Fruit fly (Drosophila melanogaster): Measurements from ENCODE around the gene CG32576.
A peak's percentile ranks its signal among the peaks of the same experiment; 100 is the strongest.

Gene CG32576

DNA sequence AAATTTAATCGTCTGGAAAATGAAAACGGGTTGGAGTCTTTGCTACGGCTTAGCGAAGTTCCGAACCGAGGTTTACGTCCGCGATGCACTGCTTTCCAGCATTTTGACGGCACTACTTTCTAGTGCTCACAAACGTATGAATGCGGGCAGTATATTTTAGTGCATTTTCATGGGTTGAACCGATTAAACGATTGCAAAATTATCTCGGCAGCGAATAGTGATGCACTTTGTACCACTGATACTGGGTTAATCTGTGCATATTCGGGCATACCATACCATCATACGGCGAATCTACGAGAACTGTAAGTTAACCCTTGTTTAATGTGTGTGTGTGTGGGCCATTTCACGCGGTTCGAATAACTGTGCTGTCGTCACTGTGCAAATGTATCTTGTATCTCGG, 17.5 kb downstream of the CG32576 start, which contains the start of gene Mfe2 (continued):
- TF ChIP-seq tgo (GFP tag; IDR thresholded peaks at IDR 0.05): peak; percentile 23; the same call in 1 of the 3 replicates
- TF ChIP-seq org-1 (GFP tag; optimal IDR thresholded peaks at IDR 0.05): peak; percentile 40
- TF ChIP-seq hth (optimal IDR thresholded peaks at IDR 0.05): no peak
- TF ChIP-seq slp2 (GFP tag; optimal IDR thresholded peaks at IDR 0.05): peak; percentile 20
- peak; percentile 34 for TF ChIP-seq CG18764 (GFP tag; optimal IDR thresholded peaks at IDR 0.05)
- peak; percentile 5 for TF ChIP-seq CG6654 (GFP tag; optimal IDR thresholded peaks at IDR 0.05)
- peak; percentile 52; the same call in 1 of the 2 replicates for TF ChIP-seq ranshi (GFP tag; IDR thresholded peaks at IDR 0.05)
- TF ChIP-seq mam (GFP tag; optimal IDR thresholded peaks at IDR 0.05): peak; percentile 80
- TF ChIP-seq CG18476 (GFP tag; optimal IDR thresholded peaks at IDR 0.05): no peak
- TF ChIP-seq Meics (GFP tag; optimal IDR thresholded peaks at IDR 0.05): peak; percentile 25
- TF ChIP-seq Rx (GFP tag; IDR thresholded peaks at IDR 0.05): no peak
- no peak for TF ChIP-seq CG34422 (GFP tag; IDR thresholded peaks at IDR 0.05)
- peak; percentile 41 for TF ChIP-seq CoRest (tag; optimal IDR thresholded peaks at IDR 0.05)
- no peak for TF ChIP-seq peb (GFP tag; IDR thresholded peaks at IDR 0.05)
- peak in 1 of 2 experiments; percentile 41 for TF ChIP-seq Hr51 (GFP tag; optimal IDR thresholded peaks at IDR 0.05)
- TF ChIP-seq CG17912 (GFP tag; optimal IDR thresholded peaks at IDR 0.05): peak; percentile 38
- peak; percentile 71 for TF ChIP-seq CG15479 (GFP tag; optimal IDR thresholded peaks at IDR 0.05)
- TF ChIP-seq Hey (tag; optimal IDR thresholded peaks at IDR 0.05): no peak
- TF ChIP-seq CG10431 (GFP tag; optimal IDR thresholded peaks at IDR 0.05): no peak
- peak; percentile 17 for TF ChIP-seq CG12942 (GFP tag; optimal IDR thresholded peaks at IDR 0.05)
- peak; percentile 42; the same call in 2 of the 3 replicates for TF ChIP-seq zfh1 (GFP tag; IDR thresholded peaks at IDR 0.05)
- TF ChIP-seq maf-S (GFP tag; optimal IDR thresholded peaks at IDR 0.05): peak; percentile 49
- TF ChIP-seq CG12071 (GFP tag; optimal IDR thresholded peaks at IDR 0.05): no peak
- TF ChIP-seq CG3281 (GFP tag; optimal IDR thresholded peaks at IDR 0.05): no peak
- no peak for TF ChIP-seq jing (GFP tag; optimal IDR thresholded peaks at IDR 0.05)
- TF ChIP-seq eyg (GFP tag; optimal IDR thresholded peaks at IDR 0.05): no peak
- peak; percentile 74; the same call in 2 of the 3 replicates for TF ChIP-seq CG11456 (GFP tag; IDR thresholded peaks at IDR 0.05)
- no peak for TF ChIP-seq sd (tag; optimal IDR thresholded peaks at IDR 0.05)
- no peak for TF ChIP-seq Kr (GFP tag; optimal IDR thresholded peaks at IDR 0.05)
- TF ChIP-seq CG6254 (GFP tag; optimal IDR thresholded peaks at IDR 0.05): no peak
- peak; percentile 44; the same call in 1 of the 2 replicates for TF ChIP-seq CG32532 (GFP tag; IDR thresholded peaks at IDR 0.05)
- TF ChIP-seq oc (tag; optimal IDR thresholded peaks at IDR 0.05): peak; percentile 32
- TF ChIP-seq CG9932 (GFP tag; IDR thresholded peaks at IDR 0.05): peak; percentile 84
- TF ChIP-seq lab (GFP tag; optimal IDR thresholded peaks at IDR 0.05): no peak
- peak; percentile 70; the same call in 2 of the 3 replicates for TF ChIP-seq CG11560 (tag; IDR thresholded peaks at IDR 0.05)
- TF ChIP-seq lbe (GFP tag; optimal IDR thresholded peaks at IDR 0.05): no peak
- TF ChIP-seq CG17359 (tag; optimal IDR thresholded peaks at IDR 0.05): peak; percentile 41
- no peak for TF ChIP-seq zen2 (GFP tag; IDR thresholded peaks at IDR 0.05; ENCODE audit: partially characterized antibody)
- TF ChIP-seq phol (tag; optimal IDR thresholded peaks at IDR 0.05): peak; percentile 61
- TF ChIP-seq ind (GFP tag; optimal IDR thresholded peaks at IDR 0.05): peak; percentile 55
- TF ChIP-seq CG7372 (GFP tag; IDR thresholded peaks at IDR 0.05): no peak
- TF ChIP-seq repo (GFP tag; optimal IDR thresholded peaks at IDR 0.05): peak; percentile 45
- TF ChIP-seq CG12744 (GFP tag; optimal IDR thresholded peaks at IDR 0.05): peak; percentile 54
- TF ChIP-seq CHES-1-like (GFP tag; optimal IDR thresholded peaks at IDR 0.05): peak; percentile 34
- no peak for TF ChIP-seq tll (GFP tag; optimal IDR thresholded peaks at IDR 0.05)
- no peak for TF ChIP-seq Atf3 (GFP tag; optimal IDR thresholded peaks at IDR 0.05)
- TF ChIP-seq CG10267 (tag; optimal IDR thresholded peaks at IDR 0.05): peak; percentile 98
- TF ChIP-seq Lim3 (GFP tag; IDR thresholded peaks at IDR 0.05): no peak
- peak; percentile 43 for TF ChIP-seq CG1233 (GFP tag; optimal IDR thresholded peaks at IDR 0.05)
- peak; percentile 10 for TF ChIP-seq wek (GFP tag; optimal IDR thresholded peaks at IDR 0.05)
- TF ChIP-seq mirr (GFP tag; optimal IDR thresholded peaks at IDR 0.05): peak; percentile 17
